Fruit fly (Drosophila melanogaster) whole organism, embryonic: ENCODE results near the gene CG8301.

Source experiments
- Abd-B ChIP-seq: fragments of 200-800 bp; sonication (Bioruptor generic); optimal IDR thresholded peaks from 2 replicates; lab custom pipeline; 2018; ENCODE audit warnings: missing biosample characterization, mild to moderate bottlenecking, missing genetic modification characterization, moderate library complexity
- Asciz ChIP-seq: fragments of 200-800 bp; sonication (Bioruptor generic); optimal IDR thresholded peaks from 2 replicates; lab custom pipeline; 2017; ENCODE audit warnings: missing biosample characterization, mild to moderate bottlenecking, missing genetic modification characterization, missing genetic modification reagents
- CG11723 ChIP-seq: fragments of 200-800 bp; sonication (Bioruptor generic); optimal IDR thresholded peaks from 2 replicates; lab custom pipeline; 2017; ENCODE audit warnings: missing biosample characterization, mild to moderate bottlenecking, missing genetic modification characterization
- CG14441 ChIP-seq: fragments of 200-800 bp; sonication (Bioruptor generic); IDR thresholded peaks from 2 replicates; pipeline ENCODE4 v1.3.6; 2022; ENCODE audit warnings: missing biosample characterization, missing genetic modification characterization
- CG15011 ChIP-seq: fragments of 200-800 bp; sonication (Bioruptor generic); optimal IDR thresholded peaks from 3 replicates; lab custom pipeline; 2018; ENCODE audit warnings: missing biosample characterization, mild to moderate bottlenecking, missing genetic modification characterization
- CG16779 ChIP-seq: fragments of 200-800 bp; sonication (Bioruptor generic); IDR thresholded peaks from 2 replicates; pipeline ENCODE4 v1.3.6; 2022; ENCODE audit warnings: missing biosample characterization, missing genetic modification characterization
- CG17186 ChIP-seq: fragments of 200-800 bp; sonication (Bioruptor generic); optimal IDR thresholded peaks from 3 replicates; lab custom pipeline; 2017; ENCODE audit warnings: missing biosample characterization, missing genetic modification reagents, missing genetic modification characterization
- CG2129 ChIP-seq: fragments of 200-800 bp; sonication (Bioruptor generic); IDR thresholded peaks from 2 replicates; pipeline ENCODE4 v1.3.6; 2022; ENCODE audit warnings: missing biosample characterization, missing genetic modification characterization; ENCODE audit not compliant: partially characterized antibody
- CG2678 ChIP-seq: fragments of 200-800 bp; sonication (Bioruptor generic); optimal IDR thresholded peaks from 3 replicates; lab custom pipeline; 2019; ENCODE audit warnings: missing biosample characterization, mild to moderate bottlenecking, missing genetic modification characterization, moderate library complexity
- CG33557 ChIP-seq: fragments of 200-800 bp; sonication (Bioruptor generic); optimal IDR thresholded peaks from 2 replicates; lab custom pipeline; 2019; ENCODE audit warnings: missing biosample characterization, mild to moderate bottlenecking, missing genetic modification characterization, moderate library complexity
- CG4617 ChIP-seq: fragments of 200-800 bp; sonication (Bioruptor generic); optimal IDR thresholded peaks from 3 replicates; lab custom pipeline; 2016; ENCODE audit warnings: missing biosample characterization, missing genetic modification characterization, borderline replicate concordance
- CG6272 ChIP-seq: fragments of 200-800 bp; sonication (Bioruptor generic); IDR thresholded peaks from 2 replicates; pipeline ENCODE4 v1.3.6; 2022; ENCODE audit warnings: missing biosample characterization, missing genetic modification characterization
- CG7839 ChIP-seq: fragments of 200-800 bp; sonication (Bioruptor generic); optimal IDR thresholded peaks from 3 replicates; lab custom pipeline; 2018; ENCODE audit warnings: missing biosample characterization, mild to moderate bottlenecking, missing genetic modification characterization, moderate library complexity
- CG7928 ChIP-seq: fragments of 200-800 bp; sonication (Bioruptor generic); optimal IDR thresholded peaks from 2 replicates; lab custom pipeline; 2017; ENCODE audit warnings: missing biosample characterization, mild to moderate bottlenecking, missing genetic modification characterization
- CG8290 ChIP-seq, 3 experiments: fragments of 200-800 bp; sonication (Bioruptor generic); optimal IDR thresholded peaks; 2 replicates each; lab custom pipeline; 2016 to 2019; ENCODE audit warnings: missing biosample characterization in 3 of 3, missing genetic modification characterization in 3 of 3, mild to moderate bottlenecking in 2 of 3, moderate library complexity in 1 of 3
- D ChIP-seq, 2 experiments: fragments of 200-800 bp in 1 of 2; fragments of >200 bp in 1 of 2; sonication (Bioruptor generic) in 1 of 2; optimal IDR thresholded peaks; 2 replicates in 1 of 2; 3 replicates in 1 of 2; lab custom pipeline; 2017; ENCODE audit warnings: mild to moderate bottlenecking in 1 of 2, missing biosample characterization in 1 of 2, missing genetic modification characterization in 1 of 2, missing genetic modification reagents in 1 of 2
- Dbx ChIP-seq: fragments of 200-800 bp; sonication (Bioruptor generic); IDR thresholded peaks from 3 replicates; pipeline ENCODE4 v1.3.6; 2022; ENCODE audit warnings: missing biosample characterization, missing genetic modification characterization
- ERR ChIP-seq: fragments of 200-800 bp; sonication (Bioruptor generic); optimal IDR thresholded peaks from 2 replicates; lab custom pipeline; 2016; ENCODE audit warnings: missing biosample characterization, missing genetic modification characterization
- H15 ChIP-seq: fragments of 200-800 bp; sonication (Bioruptor generic); IDR thresholded peaks from 3 replicates; pipeline ENCODE4 v1.3.6; 2022; ENCODE audit warnings: missing biosample characterization, missing genetic modification characterization
- Hr51 ChIP-seq, 2 experiments: fragments of 200-800 bp; sonication (Bioruptor generic); optimal IDR thresholded peaks; 2 replicates in 1 of 2; 3 replicates in 1 of 2; lab custom pipeline; 2016 to 2018; ENCODE audit warnings: missing biosample characterization in 2 of 2, missing genetic modification characterization in 2 of 2, mild to moderate bottlenecking in 1 of 2, moderate library complexity in 1 of 2
- Lhr ChIP-seq: fragments of 200-800 bp; sonication (Bioruptor generic); optimal IDR thresholded peaks from 3 replicates; lab custom pipeline; 2017; ENCODE audit warnings: mild to moderate bottlenecking, missing biosample characterization, missing genetic modification reagents, missing genetic modification characterization
- Mrtf ChIP-seq: fragments of 200-800 bp; sonication (Bioruptor generic); IDR thresholded peaks from 3 replicates; pipeline ENCODE4 v1.3.6; 2022; ENCODE audit warnings: missing biosample characterization, missing genetic modification characterization
- Nf-YA ChIP-seq: fragments of 200-800 bp; sonication (Bioruptor generic); IDR thresholded peaks from 2 replicates; pipeline ENCODE4 v1.3.6; 2022; ENCODE audit warnings: missing biosample characterization, missing genetic modification characterization
- Ptx1 ChIP-seq: fragments of 200-800 bp; sonication (Bioruptor generic); IDR thresholded peaks from 2 replicates; pipeline ENCODE4 v1.3.6; 2022; ENCODE audit warnings: missing biosample characterization, missing genetic modification characterization
- Six4 ChIP-seq: fragments of 200-800 bp; sonication (Bioruptor generic); optimal IDR thresholded peaks from 2 replicates; lab custom pipeline; 2016; ENCODE audit warnings: missing biosample characterization, missing genetic modification characterization
- TFAM ChIP-seq: fragments of 200-800 bp; sonication (Bioruptor generic); optimal IDR thresholded peaks from 2 replicates; lab custom pipeline; 2017; ENCODE audit warnings: missing biosample characterization, missing genetic modification characterization, inconsistent platforms
- Xbp1 ChIP-seq: fragments of 200-800 bp; sonication (Bioruptor generic); optimal IDR thresholded peaks from 3 replicates; lab custom pipeline; 2016; ENCODE audit warnings: missing biosample characterization, mild to moderate bottlenecking, missing genetic modification characterization
- abd-A ChIP-seq: fragments of 200-800 bp; sonication (Bioruptor generic); optimal IDR thresholded peaks from 3 replicates; lab custom pipeline; 2019; ENCODE audit warnings: missing biosample characterization, mild to moderate bottlenecking, missing genetic modification characterization, moderate library complexity
- chif ChIP-seq, 2 experiments: fragments of 200-800 bp; sonication (Bioruptor generic); optimal IDR thresholded peaks; 3 replicates each; lab custom pipeline; 2016; ENCODE audit warnings: missing biosample characterization in 2 of 2, missing genetic modification characterization in 2 of 2
- dimm ChIP-seq: fragments of 200-800 bp; sonication (Bioruptor generic); IDR thresholded peaks from 2 replicates; pipeline ENCODE4 v1.3.6; 2022; ENCODE audit warnings: missing biosample characterization, missing genetic modification characterization
- h ChIP-seq: fragments of >200 bp; optimal IDR thresholded peaks from 2 replicates; lab custom pipeline; 2017
- insv ChIP-seq, 2 experiments: fragments of 200-800 bp; sonication (Bioruptor generic); optimal IDR thresholded peaks; 3 replicates each; lab custom pipeline; 2016 to 2018; ENCODE audit warnings: missing biosample characterization in 2 of 2, missing genetic modification characterization in 2 of 2
- ken ChIP-seq: fragments of 200-800 bp; sonication (Bioruptor generic); IDR thresholded peaks from 3 replicates; pipeline ENCODE4 v1.3.6; 2022; ENCODE audit warnings: missing biosample characterization, missing genetic modification characterization
- klu ChIP-seq: fragments of 200-800 bp; sonication (Bioruptor generic); IDR thresholded peaks from 2 replicates; pipeline ENCODE4 v1.3.6; 2022; ENCODE audit warnings: missing biosample characterization, missing genetic modification characterization
- nom ChIP-seq: fragments of 200-800 bp; sonication (Bioruptor generic); optimal IDR thresholded peaks from 2 replicates; lab custom pipeline; 2017; ENCODE audit warnings: missing biosample characterization, missing genetic modification characterization, mild to moderate bottlenecking, moderate library complexity, missing genetic modification reagents
- onecut ChIP-seq: fragments of 200-800 bp; sonication (Bioruptor generic); IDR thresholded peaks from 2 replicates; pipeline ENCODE4 v1.3.6; 2022; ENCODE audit warnings: missing biosample characterization, missing genetic modification characterization
- phol ChIP-seq: fragments of 200-800 bp; sonication (Bioruptor generic); optimal IDR thresholded peaks from 3 replicates; lab custom pipeline; 2018; ENCODE audit warnings: missing biosample characterization, mild to moderate bottlenecking, missing genetic modification characterization, moderate library complexity
- repo ChIP-seq: fragments of 200-800 bp; sonication (Bioruptor generic); optimal IDR thresholded peaks from 2 replicates; lab custom pipeline; 2016; ENCODE audit warnings: missing biosample characterization, missing genetic modification characterization
- tin ChIP-seq: fragments of 200-800 bp; sonication (Bioruptor generic); optimal IDR thresholded peaks from 3 replicates; lab custom pipeline; 2016; ENCODE audit warnings: missing biosample characterization, missing genetic modification characterization
- toy ChIP-seq: fragments of 200-800 bp; sonication (Bioruptor generic); IDR thresholded peaks from 2 replicates; pipeline ENCODE4 v1.3.6; 2022; ENCODE audit warnings: missing biosample characterization, missing genetic modification characterization
- trh ChIP-seq: fragments of 200-800 bp; sonication (Bioruptor generic); optimal IDR thresholded peaks from 2 replicates; lab custom pipeline; 2016; ENCODE audit warnings: missing biosample characterization, missing genetic modification characterization
- vfl ChIP-seq: fragments of 200-800 bp; sonication (Bioruptor generic); optimal IDR thresholded peaks from 2 replicates; lab custom pipeline; 2016; ENCODE audit warnings: missing biosample characterization, missing genetic modification characterization
- z ChIP-seq: fragments of 200-800 bp; sonication (Bioruptor generic); IDR thresholded peaks from 3 replicates; pipeline ENCODE4 v1.3.6; 2022; ENCODE audit warnings: missing biosample characterization, missing genetic modification characterization

CG8301 gene

DNA sequence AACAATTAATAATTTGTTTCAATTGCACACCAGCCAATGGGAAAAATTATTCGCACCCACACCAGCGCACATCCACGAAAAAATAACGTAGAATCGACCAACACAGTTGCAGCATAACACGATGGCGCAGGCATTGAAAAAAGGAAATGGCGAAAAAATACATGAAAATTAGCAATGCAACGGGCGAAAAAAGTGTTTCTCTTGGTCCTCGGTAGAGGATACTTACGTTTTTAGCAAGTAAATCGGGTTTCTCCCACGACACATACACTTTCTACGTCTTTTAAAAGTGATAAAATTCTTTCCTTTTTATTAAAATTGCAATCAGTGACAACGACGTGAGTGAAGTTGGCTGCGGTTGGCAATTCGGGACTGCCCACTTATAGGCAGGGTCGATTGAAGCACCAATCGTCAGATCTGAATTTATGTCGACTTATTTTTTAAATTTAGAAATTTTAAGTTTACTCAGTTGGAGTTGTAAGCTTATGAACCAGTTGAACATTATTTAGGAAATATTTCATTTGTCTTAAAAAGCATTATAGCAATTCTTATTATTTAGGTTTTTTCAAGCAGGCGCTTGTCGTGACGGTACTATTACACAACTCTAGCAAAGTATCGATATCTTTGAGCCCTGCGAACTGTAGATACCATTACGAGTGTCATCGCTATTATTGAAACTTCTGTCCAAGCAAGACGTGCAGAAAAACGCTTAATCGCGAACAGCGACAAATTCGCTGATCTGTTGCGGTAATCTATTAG is 3.5 kb upstream of the CG8301 start, which contains the start of the genes Kap-alpha3 and Son (continued):
- TF ChIP-seq nom (GFP tag; lab: Kevin White, UChicago) (peak; percentile 92), Hr51 (GFP tag; optimal IDR thresholded peaks at IDR 0.05; lab: Kevin White, UChicago) (peak; percentile 86 to 95), Dbx (GFP tag; lab: Robert Waterston, UW) (peak; percentile 93), Asciz (GFP tag; lab: Kevin White, UChicago) (peak; percentile 90), CG17186 (peak; percentile 88), CG2678 (peak; percentile 89), CG6272 (GFP tag; lab: Robert Waterston, UW) (peak; percentile 91), Ptx1 (GFP tag; lab: Robert Waterston, UW) (peak; percentile 90), CG16779 (GFP tag; lab: Robert Waterston, UW) (peak; percentile 79; the same call in 1 of the 2 replicates), dimm (peak; percentile 64; the same call in 1 of the 2 replicates), TFAM (peak; percentile 63), z (no peak), h (lab: Kevin White, UChicago) (no peak), abd-A (tag; lab: Kevin White, UChicago) (no peak), CG7928 (peak; percentile 72)

DNA sequence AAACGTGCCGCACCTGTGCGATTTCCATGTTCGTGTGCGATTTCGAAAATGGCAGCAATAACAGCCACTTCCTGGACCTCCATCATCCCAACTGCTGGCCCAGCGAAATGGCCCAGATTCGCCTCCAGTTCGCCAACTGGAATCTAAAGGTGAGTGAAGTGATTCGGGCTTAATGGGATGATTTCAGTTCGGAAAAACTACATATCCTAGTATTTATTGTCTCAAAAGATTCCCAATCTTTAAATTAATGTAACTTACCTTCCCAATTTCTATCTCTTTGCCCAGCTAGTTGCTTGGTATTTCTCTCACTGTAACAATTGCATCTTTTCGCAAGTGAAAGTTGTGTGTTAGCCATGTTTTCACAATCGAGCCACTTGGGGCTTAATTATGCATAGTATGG is 867 bp downstream of the CG8301 start:
- TF ChIP-seq trh (GFP tag; lab: Kevin White, UChicago): no peak
- TF ChIP-seq, all 482 proteins: peak for 0

dm6 chr3R:9583122-9583521 is 2.0 kb downstream of the CG8301 start, which contains the start of gene CG33654:
CG33654 (minus strand) TSS chr3R:9583222.
- TF ChIP-seq CG14441 (GFP tag; lab: Robert Waterston, UW): no peak
- no peak for TF ChIP-seq CG8290 (GFP tag; optimal IDR thresholded peaks at IDR 0.05; lab: Kevin White, UChicago)
- no peak for TF ChIP-seq CG8290 (tag; optimal IDR thresholded peaks at IDR 0.05; lab: Kevin White, UChicago)
- no peak for TF ChIP-seq H15 (GFP tag; lab: Robert Waterston, UW)
- no peak for TF ChIP-seq CG15011 (GFP tag; lab: Kevin White, UChicago)
- TF ChIP-seq tin (GFP tag; lab: Kevin White, UChicago): no peak
- no peak for TF ChIP-seq CG33557 (GFP tag; lab: Kevin White, UChicago)
- TF ChIP-seq Six4: no peak
- TF ChIP-seq trh (GFP tag; lab: Kevin White, UChicago): no peak
- no peak for TF ChIP-seq toy
- TF ChIP-seq onecut (GFP tag; lab: Robert Waterston, UW): no peak

DNA sequence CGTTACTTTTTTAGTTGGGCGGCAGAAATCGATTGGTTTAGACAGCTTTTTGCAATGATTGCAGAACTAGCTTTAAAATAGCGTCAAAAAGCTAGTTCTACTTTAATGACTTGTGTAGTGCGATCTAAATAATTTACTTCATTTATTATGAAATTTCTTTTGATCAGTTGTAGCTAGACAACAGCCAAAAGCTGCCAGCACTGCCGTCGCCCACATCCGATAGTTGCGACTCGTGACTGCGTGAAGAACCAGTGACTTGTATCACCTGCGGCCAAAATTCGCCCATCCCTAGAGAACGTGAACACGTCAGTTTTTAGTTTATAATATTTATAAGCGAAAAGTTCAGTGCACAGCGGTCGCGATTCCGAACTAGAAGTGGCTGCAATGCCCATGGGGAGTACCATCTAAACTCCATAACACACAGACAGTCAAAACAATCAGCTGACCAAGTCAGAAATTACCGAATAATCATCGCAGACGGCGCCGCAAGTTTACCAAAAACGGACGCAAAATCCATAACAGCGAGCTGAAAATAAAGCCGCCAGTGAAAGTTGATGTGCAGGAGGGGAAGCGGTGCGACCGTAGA is 5.7 kb downstream of the CG8301 start, which contains the start of gene P58IPK:
P58IPK (plus strand) TSS at position 280 of the 586 bp plus-strand sequence.
- TF ChIP-seq D (optimal IDR thresholded peaks at IDR 0.05; lab: Kevin White, UChicago): no peak
- TF ChIP-seq D (GFP tag; optimal IDR thresholded peaks at IDR 0.05; lab: Kevin White, UChicago): no peak
- peak; percentile 78 for TF ChIP-seq ken
- TF ChIP-seq CG7839 (tag; lab: Kevin White, UChicago): peak; percentile 50
- TF ChIP-seq Mrtf (GFP tag; lab: Robert Waterston, UW): peak; percentile 57; the same call in 1 of the 3 replicates
- TF ChIP-seq klu (GFP tag; lab: Robert Waterston, UW): peak; percentile 63; the same call in 1 of the 2 replicates
- TF ChIP-seq phol: peak; percentile 66
- TF ChIP-seq Nf-YA: no peak
- peak; percentile 65 for TF ChIP-seq vfl
- peak; percentile 37 for TF ChIP-seq CG11723
- TF ChIP-seq CG2129 (GFP tag; lab: Robert Waterston, UW): peak; percentile 83
- peak; percentile 53 for TF ChIP-seq Abd-B (GFP tag; lab: Kevin White, UChicago)
- TF ChIP-seq Lhr (GFP tag; lab: Kevin White, UChicago): peak; percentile 65
- peak; percentile 42 to 57 for TF ChIP-seq chif (GFP tag; optimal IDR thresholded peaks at IDR 0.05; lab: Kevin White, UChicago)
- TF ChIP-seq repo (GFP tag; lab: Kevin White, UChicago): peak; percentile 35
- no peak for TF ChIP-seq insv (GFP tag; optimal IDR thresholded peaks at IDR 0.05; lab: Kevin White, UChicago)
- TF ChIP-seq CG4617: peak; percentile 79
- TF ChIP-seq tin (GFP tag; lab: Kevin White, UChicago): peak; percentile 69
- peak; percentile 98 for TF ChIP-seq Xbp1 (GFP tag; lab: Kevin White, UChicago)
- peak; percentile 61 for TF ChIP-seq ERR (GFP tag; lab: Kevin White, UChicago)
